Fruit fly (Drosophila melanogaster) whole organism, embryonic: ENCODE measurements around the gene CG10508.

Source experiments
- CG12769 ChIP-seq: fragments of 200-800 bp; sonication (Bioruptor generic); optimal IDR thresholded peaks from 2 replicates; lab custom pipeline; 2019; ENCODE audit warnings: missing biosample characterization, mild to moderate bottlenecking, missing genetic modification characterization, moderate library complexity
- CG13624 ChIP-seq: fragments of 200-800 bp; sonication (Bioruptor generic); optimal IDR thresholded peaks from 2 replicates; lab custom pipeline; 2016; ENCODE audit warnings: missing biosample characterization, missing genetic modification characterization
- CG2199 ChIP-seq: fragments of 200-800 bp; sonication (Bioruptor generic); IDR thresholded peaks from 3 replicates; pipeline ENCODE4 v1.3.6; 2022; ENCODE audit warnings: missing biosample characterization, missing genetic modification characterization
- CG31388 ChIP-seq: fragments of 200-800 bp; sonication (Bioruptor generic); optimal IDR thresholded peaks from 2 replicates; lab custom pipeline; 2016; ENCODE audit warnings: missing biosample characterization, missing genetic modification characterization
- CG9609 ChIP-seq: fragments of 200-800 bp; sonication (Bioruptor generic); optimal IDR thresholded peaks from 3 replicates; lab custom pipeline; 2016; ENCODE audit warnings: missing biosample characterization, missing genetic modification characterization
- abd-A ChIP-seq: fragments of 200-800 bp; sonication (Bioruptor generic); optimal IDR thresholded peaks from 3 replicates; lab custom pipeline; 2019; ENCODE audit warnings: missing biosample characterization, mild to moderate bottlenecking, missing genetic modification characterization, moderate library complexity
- amos ChIP-seq: fragments of 200-800 bp; sonication (Bioruptor generic); IDR thresholded peaks from 2 replicates; pipeline ENCODE4 v1.3.6; 2022; ENCODE audit warnings: missing biosample characterization, missing genetic modification characterization; ENCODE audit not compliant: partially characterized antibody
- chinmo ChIP-seq: fragments of 200-800 bp; sonication (Bioruptor generic); IDR thresholded peaks from 4 replicates; pipeline ENCODE4 v1.3.6; 2022; ENCODE audit warnings: missing biosample characterization, missing genetic modification characterization; ENCODE audit not compliant: partially characterized antibody
- fd96Cb ChIP-seq: fragments of 200-800 bp; sonication (Bioruptor generic); optimal IDR thresholded peaks from 2 replicates; lab custom pipeline; 2018; ENCODE audit warnings: missing biosample characterization, mild to moderate bottlenecking, missing genetic modification characterization, moderate library complexity
- psq ChIP-seq: fragments of 200-800 bp; sonication (Bioruptor generic); optimal IDR thresholded peaks from 2 replicates; lab custom pipeline; 2017; ENCODE audit warnings: missing biosample characterization, missing genetic modification characterization

DNA sequence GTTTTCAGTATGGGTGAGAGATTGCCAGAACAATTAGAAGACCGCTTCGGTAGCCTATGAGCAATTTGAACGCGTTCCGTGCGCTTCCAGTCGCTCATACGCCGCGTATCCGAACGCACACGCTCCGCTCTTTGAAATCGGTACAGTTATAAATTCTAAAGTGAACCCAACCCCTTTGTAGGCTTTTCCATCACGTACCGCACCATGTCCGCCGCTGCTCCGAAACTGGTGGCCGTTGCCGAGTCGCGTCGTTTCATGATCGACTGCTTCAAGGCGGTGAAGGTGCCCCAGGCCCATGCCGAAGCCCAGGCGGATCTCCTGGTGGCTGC is 4.6 kb upstream of the CG10508 start:
- TF ChIP-seq CG9609 (no peak), fd96Cb (tag; lab: Kevin White, UChicago) (no peak), abd-A (tag; lab: Kevin White, UChicago) (no peak), chinmo (0 out of 4 replicates have a peak, but pooled peaks have one; percentile 93), amos (peak; percentile 39; the same call in 1 of the 2 replicates), CG13624 (GFP tag; lab: Kevin White, UChicago) (no peak), CG12769 (tag; lab: Kevin White, UChicago) (no peak), CG31388 (GFP tag; lab: Kevin White, UChicago) (no peak), CG2199 (no peak), psq (GFP tag; lab: Kevin White, UChicago) (no peak)
